Worm (Caenorhabditis elegans): ENCODE results near the gene pals-34.

pals-34 gene

ce11 chrV:7994570-7994969 lies 38.3 kb upstream of the pals-34 start, which contains the start of gene ceh-76:
TSS of gene ceh-76 (minus strand) at chrV:7994670.
- no peak for TF ChIP-seq sdc-2 (tag; optimal IDR thresholded peaks at IDR 0.05)
- TF ChIP-seq ceh-45 (GFP tag; IDR thresholded peaks at IDR 0.05): no peak
- TF ChIP-seq madf-2 (tag; optimal IDR thresholded peaks at IDR 0.05): no peak
- no peak for TF ChIP-seq syd-9 (tag; optimal IDR thresholded peaks at IDR 0.05)
- TF ChIP-seq ceh-18 (tag; optimal IDR thresholded peaks at IDR 0.05): no peak
- no peak for TF ChIP-seq dve-1 (tag; optimal IDR thresholded peaks at IDR 0.05)
- TF ChIP-seq pha-4 (tag; optimal IDR thresholded peaks at IDR 0.05): no peak
- no peak for TF ChIP-seq ama-1 (optimal IDR thresholded peaks at IDR 0.05)
- TF ChIP-seq hlh-15 (tag; optimal IDR thresholded peaks at IDR 0.05): no peak
- TF ChIP-seq elt-2 (tag; optimal IDR thresholded peaks at IDR 0.05): no peak
- TF ChIP-seq odd-2 (tag; optimal IDR thresholded peaks at IDR 0.05): no peak

ce11 chrV:7985860-7986259 lies 29.6 kb upstream of the pals-34 start, which contains the start of gene Y97E10AL.1:
TSS of gene Y97E10AL.1 (plus strand) at chrV:7986160.
- no peak for TF ChIP-seq madf-2 (tag; optimal IDR thresholded peaks at IDR 0.05)
- no peak for TF ChIP-seq unc-42 (tag; optimal IDR thresholded peaks at IDR 0.05)
- no peak for TF ChIP-seq pqm-1 (tag; optimal IDR thresholded peaks at IDR 0.05)
- TF ChIP-seq C08G9.2 (tag; optimal IDR thresholded peaks at IDR 0.05): no peak
- no peak for TF ChIP-seq unc-3 (GFP tag; conservative IDR thresholded peaks at IDR 0.05)
- no peak for TF ChIP-seq unc-3 (tag; optimal IDR thresholded peaks at IDR 0.05)
- TF ChIP-seq odd-2 (tag; optimal IDR thresholded peaks at IDR 0.05): no peak

- TF ChIP-seq ceh-30 (tag; optimal IDR thresholded peaks at IDR 0.05) (peak; percentile 27), odd-2 (tag; optimal IDR thresholded peaks at IDR 0.05) (no peak), tbx-7 (tag; optimal IDR thresholded peaks at IDR 0.05) (no peak), ceh-22 (tag; optimal IDR thresholded peaks at IDR 0.05) (no peak), ceh-6 (GFP tag; optimal IDR thresholded peaks at IDR 0.05) (no peak), pros-1 (tag; optimal IDR thresholded peaks at IDR 0.05) (no peak), ceh-14 (tag; optimal IDR thresholded peaks at IDR 0.05) (peak; percentile 70), hlh-30 (tag; optimal IDR thresholded peaks at IDR 0.05; ENCODE audit: insufficient read depth) (peak; percentile 16), ahr-1 (tag; optimal IDR thresholded peaks at IDR 0.05) (no peak), unc-42 (tag; optimal IDR thresholded peaks at IDR 0.05) (peak; percentile 77), ref-2 (tag; optimal IDR thresholded peaks at IDR 0.05) (no peak)
These were observed 27.2 kb upstream of the pals-34 start, which contains the start of the genes natb-1 and abhd-12 for ce11 chrV:7983381-7984052. TSS of gene natb-1 (minus strand) at chrV:7983431. TSS of gene abhd-12 (plus strand) at chrV:7983879.

- TF ChIP-seq ceh-22 (tag; optimal IDR thresholded peaks at IDR 0.05) (no peak), ama-1 (optimal IDR thresholded peaks at IDR 0.05) (no peak), ttx-3 (tag; optimal IDR thresholded peaks at IDR 0.05) (no peak), hlh-30 (tag; optimal IDR thresholded peaks at IDR 0.05; ENCODE audit: insufficient read depth) (no peak), ceh-48 (tag; optimal IDR thresholded peaks at IDR 0.05) (no peak), npax-4 (tag; optimal IDR thresholded peaks at IDR 0.05) (no peak), unc-86 (tag; optimal IDR thresholded peaks at IDR 0.05) (no peak), ceh-34 (tag; optimal IDR thresholded peaks at IDR 0.05) (no peak), ceh-18 (tag; optimal IDR thresholded peaks at IDR 0.05) (no peak), ceh-9 (tag; optimal IDR thresholded peaks at IDR 0.05) (no peak), madf-2 (tag; optimal IDR thresholded peaks at IDR 0.05) (no peak), pha-4 (tag; optimal IDR thresholded peaks at IDR 0.05) (no peak), fkh-10 (GFP tag; optimal IDR thresholded peaks at IDR 0.05) (no peak), eyg-1 (tag; optimal IDR thresholded peaks at IDR 0.05) (no peak), odd-2 (tag; optimal IDR thresholded peaks at IDR 0.05) (no peak), pros-1 (tag; optimal IDR thresholded peaks at IDR 0.05) (no peak), sox-2 (GFP tag; IDR thresholded peaks at IDR 0.05) (no peak)
These were observed 24.8 kb upstream of the pals-34 start, which contains the start of gene F26D11.1 for ce11 chrV:7980993-7981595. TSS of gene F26D11.1 (plus strand) at chrV:7981545.
